Worm (Caenorhabditis elegans): ENCODE data around the gene fbxa-66.

DNA sequence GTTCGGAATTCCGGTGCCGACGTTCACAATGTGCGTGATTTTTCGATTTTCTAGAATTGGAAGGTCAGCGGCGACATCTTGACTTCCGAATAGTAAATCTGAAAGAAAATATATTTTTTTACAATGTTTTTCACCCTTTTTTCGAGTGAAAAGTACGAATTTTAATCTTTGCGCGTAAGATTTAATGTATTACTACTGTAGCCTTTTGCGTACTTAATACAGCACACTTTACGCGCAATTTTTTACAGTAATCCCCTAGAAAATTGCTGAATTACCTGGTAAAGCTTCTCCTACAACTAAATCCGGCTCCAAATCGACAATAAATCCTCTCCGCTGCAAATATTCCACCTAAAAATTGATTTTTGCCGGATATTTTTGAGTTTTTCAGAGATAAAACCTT lies 16.6 kb upstream of the fbxa-66 start:
- TF ChIP-seq fkh-10 (GFP tag; optimal IDR thresholded peaks at IDR 0.05) (no peak), ceh-9 (tag; optimal IDR thresholded peaks at IDR 0.05) (no peak), ceh-45 (GFP tag; IDR thresholded peaks at IDR 0.05) (no peak), npax-4 (tag; optimal IDR thresholded peaks at IDR 0.05) (no peak), fkh-6 (tag; optimal IDR thresholded peaks at IDR 0.05) (no peak), hlh-30 (tag; optimal IDR thresholded peaks at IDR 0.05; ENCODE audit: insufficient read depth) (no peak), pax-1 (tag; optimal IDR thresholded peaks at IDR 0.05) (no peak)

All from whole organism, late embryonic.